Worm (Caenorhabditis elegans): ENCODE data around the gene irld-39.

irld-39 gene

DNA sequence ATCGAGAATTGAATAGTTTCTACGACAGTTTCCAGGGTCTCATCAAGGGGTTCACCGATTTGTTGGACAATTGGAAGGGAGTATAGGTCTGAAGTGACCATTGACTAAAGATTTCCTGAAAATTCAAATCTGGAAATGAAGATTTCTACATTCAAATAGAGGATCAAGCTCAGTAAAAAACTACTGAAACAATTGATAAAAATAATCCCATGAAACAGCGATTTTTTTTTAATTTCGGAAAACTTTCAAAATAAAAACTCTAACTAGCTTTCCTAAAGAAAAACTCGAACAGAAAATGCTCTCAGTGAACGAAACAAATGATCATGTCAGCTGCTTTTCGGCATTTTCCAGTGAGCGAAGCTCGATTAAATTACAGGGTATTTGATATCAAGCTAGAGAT, 11.4 kb upstream of the irld-39 start, which contains the start of gene srv-11:
Gene srv-11 (minus strand): TSS at position 101 of the 400 bp plus-strand sequence.
- TF ChIP-seq fos-1 (tag; optimal IDR thresholded peaks at IDR 0.05): no peak
- no peak for TF ChIP-seq nhr-11 (tag; optimal IDR thresholded peaks at IDR 0.05)
- TF ChIP-seq fkh-2 (tag; optimal IDR thresholded peaks at IDR 0.05): no peak

DNA sequence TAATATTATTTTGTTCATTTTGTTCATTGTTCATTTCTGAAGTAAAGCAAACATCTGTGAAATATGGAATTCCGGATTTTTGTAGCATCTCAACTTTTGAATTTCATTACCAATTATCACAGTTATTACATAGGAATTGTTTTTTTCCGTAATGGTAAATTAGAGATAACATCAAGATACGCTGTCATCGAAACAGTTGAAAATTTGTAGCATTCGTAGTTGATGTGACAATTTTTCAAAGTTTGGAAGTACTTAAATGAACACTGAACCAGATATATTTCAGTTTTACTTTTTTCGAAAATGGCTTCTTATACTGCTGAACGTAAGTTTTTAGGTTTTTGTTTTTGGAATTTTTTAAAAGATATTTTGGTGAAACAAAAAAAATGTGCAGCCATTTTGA, 7.2 kb upstream of the irld-39 start, which contains the start of gene H25K10.4:
Gene H25K10.4 (plus strand): TSS at position 301 of the 400 bp plus-strand sequence.
- no peak for TF ChIP-seq zag-1 (tag; optimal IDR thresholded peaks at IDR 0.05)
- no peak for TF ChIP-seq egl-27 (tag; optimal IDR thresholded peaks at IDR 0.05)
- TF ChIP-seq nhr-11 (tag; optimal IDR thresholded peaks at IDR 0.05): no peak
- TF ChIP-seq nhr-237 (tag; optimal IDR thresholded peaks at IDR 0.05): no peak
- no peak for TF ChIP-seq ztf-11 (tag; optimal IDR thresholded peaks at IDR 0.05)
- no peak for TF ChIP-seq ceh-82 (tag; optimal IDR thresholded peaks at IDR 0.05)
- no peak for TF ChIP-seq unc-39 (tag; optimal IDR thresholded peaks at IDR 0.05)
- no peak for TF ChIP-seq daf-12 (tag; optimal IDR thresholded peaks at IDR 0.05)
- no peak for TF ChIP-seq fos-1 (tag; optimal IDR thresholded peaks at IDR 0.05)
- TF ChIP-seq ceh-16 (tag; optimal IDR thresholded peaks at IDR 0.05): no peak
- TF ChIP-seq nhr-12 (tag; optimal IDR thresholded peaks at IDR 0.05): no peak
- TF ChIP-seq nhr-76 (tag; optimal IDR thresholded peaks at IDR 0.05): no peak
- TF ChIP-seq nhr-43 (tag; optimal IDR thresholded peaks at IDR 0.05; ENCODE audit: poor library complexity, severe bottlenecking): no peak
- TF ChIP-seq tbx-2 (tag; optimal IDR thresholded peaks at IDR 0.05): no peak
- TF ChIP-seq pha-4 (tag; optimal IDR thresholded peaks at IDR 0.05): no peak
- TF ChIP-seq pqm-1 (tag; optimal IDR thresholded peaks at IDR 0.05): no peak
- TF ChIP-seq elt-1 (tag; optimal IDR thresholded peaks at IDR 0.05): no peak

DNA sequence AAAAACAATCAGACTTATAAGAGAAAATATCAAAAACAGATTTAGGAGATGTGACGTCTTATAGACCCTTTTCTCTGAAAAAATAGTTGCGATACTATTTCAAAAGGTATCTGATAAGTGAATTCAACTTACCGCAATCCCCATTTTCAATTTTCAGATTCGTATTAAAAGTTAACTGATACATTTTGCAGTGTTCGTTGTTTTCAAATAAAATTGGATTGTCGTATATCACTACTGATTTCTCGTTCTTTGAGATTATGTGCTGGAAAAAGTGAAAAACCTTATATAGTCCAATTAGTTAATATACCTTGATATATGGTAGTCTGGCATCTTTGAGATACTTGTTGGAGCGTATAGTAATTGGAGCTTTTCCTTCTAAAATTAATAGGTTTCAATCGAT, 2.5 kb upstream of the irld-39 start:
- TF ChIP-seq nhr-11 (tag; optimal IDR thresholded peaks at IDR 0.05) (no peak), egl-27 (tag; optimal IDR thresholded peaks at IDR 0.05) (no peak), nhr-43 (tag; optimal IDR thresholded peaks at IDR 0.05; ENCODE audit: poor library complexity, severe bottlenecking) (no peak), egl-5 (tag; optimal IDR thresholded peaks at IDR 0.05) (no peak), elt-1 (tag; optimal IDR thresholded peaks at IDR 0.05) (no peak), fkh-2 (tag; optimal IDR thresholded peaks at IDR 0.05) (no peak), nhr-67 (tag; optimal IDR thresholded peaks at IDR 0.05) (no peak), sea-2 (GFP tag; optimal IDR thresholded peaks at IDR 0.05) (no peak), aly-2 (tag; optimal IDR thresholded peaks at IDR 0.05) (no peak), pha-4 (tag; optimal IDR thresholded peaks at IDR 0.05) (no peak), lin-39 (tag; optimal IDR thresholded peaks at IDR 0.05) (no peak), fos-1 (tag; optimal IDR thresholded peaks at IDR 0.05) (no peak), ceh-28 (tag; optimal IDR thresholded peaks at IDR 0.05) (no peak), snpc-4 (tag; optimal IDR thresholded peaks at IDR 0.05) (no peak), tbx-2 (tag; optimal IDR thresholded peaks at IDR 0.05) (no peak), ama-1 (optimal IDR thresholded peaks at IDR 0.05) (no peak), nhr-77 (tag; optimal IDR thresholded peaks at IDR 0.05) (no peak), pqm-1 (tag; optimal IDR thresholded peaks at IDR 0.05) (no peak)

- TF ChIP-seq daf-12 (tag; optimal IDR thresholded peaks at IDR 0.05) (no peak), nhr-23 (tag; optimal IDR thresholded peaks at IDR 0.05) (no peak)
Observed at ce11 chrIV:16236827-16237226, 3.9 kb downstream of the irld-39 start.

DNA sequence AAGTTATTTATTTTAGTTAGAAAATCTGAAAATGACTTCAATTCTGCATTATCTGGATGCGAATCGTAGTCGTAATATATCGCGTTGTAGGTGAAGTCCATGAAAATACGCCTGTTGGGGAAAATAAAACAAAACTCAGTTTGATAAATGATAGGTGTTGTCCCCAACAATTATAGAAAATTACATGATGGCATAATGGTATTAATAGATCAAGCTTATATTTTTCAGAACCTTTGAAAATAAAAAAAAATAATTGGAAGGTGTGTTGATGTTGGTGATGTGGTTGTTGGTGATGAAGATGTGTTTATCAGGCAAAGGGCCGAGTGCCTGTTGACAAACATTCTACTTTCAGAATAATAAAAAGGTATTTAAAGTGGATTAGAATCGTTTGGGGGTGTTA, 5.6 kb downstream of the irld-39 start, which contains the start of gene srw-61:
Gene srw-61 (minus strand): TSS at position 101 of the 400 bp plus-strand sequence.
- TF ChIP-seq hmg-11 (tag; optimal IDR thresholded peaks at IDR 0.05) (no peak), ceh-9 (tag; optimal IDR thresholded peaks at IDR 0.05) (no peak), lin-39 (tag; optimal IDR thresholded peaks at IDR 0.05) (no peak), nhr-76 (tag; optimal IDR thresholded peaks at IDR 0.05) (no peak), nhr-11 (tag; optimal IDR thresholded peaks at IDR 0.05) (no peak), nhr-28 (tag; optimal IDR thresholded peaks at IDR 0.05) (no peak), egl-5 (tag; optimal IDR thresholded peaks at IDR 0.05) (no peak), mdl-1 (tag; optimal IDR thresholded peaks at IDR 0.05) (no peak), sea-2 (GFP tag; optimal IDR thresholded peaks at IDR 0.05) (no peak), nfya-1 (tag; optimal IDR thresholded peaks at IDR 0.05; ENCODE audit: insufficient read depth) (no peak)

- TF ChIP-seq ceh-28 (tag; optimal IDR thresholded peaks at IDR 0.05): no peak
- no peak for TF ChIP-seq pqm-1 (tag; optimal IDR thresholded peaks at IDR 0.05)
- TF ChIP-seq nhr-43 (tag; optimal IDR thresholded peaks at IDR 0.05; ENCODE audit: poor library complexity, severe bottlenecking): no peak
- no peak for TF ChIP-seq unc-39 (tag; optimal IDR thresholded peaks at IDR 0.05)
- TF ChIP-seq nhr-12 (tag; optimal IDR thresholded peaks at IDR 0.05): no peak
- no peak for TF ChIP-seq eor-1 (tag; optimal IDR thresholded peaks at IDR 0.05)
- no peak for TF ChIP-seq nhr-23 (tag; optimal IDR thresholded peaks at IDR 0.05)
- no peak for TF ChIP-seq elt-1 (tag; optimal IDR thresholded peaks at IDR 0.05)
- TF ChIP-seq jun-1 (tag; optimal IDR thresholded peaks at IDR 0.05): no peak
- no peak for TF ChIP-seq fos-1 (tag; optimal IDR thresholded peaks at IDR 0.05)
- no peak for TF ChIP-seq ceh-82 (tag; optimal IDR thresholded peaks at IDR 0.05)
- no peak for TF ChIP-seq egl-5 (tag; optimal IDR thresholded peaks at IDR 0.05)
- TF ChIP-seq elt-2 (tag; optimal IDR thresholded peaks at IDR 0.05): no peak
- no peak for TF ChIP-seq ceh-16 (tag; optimal IDR thresholded peaks at IDR 0.05)
- TF ChIP-seq ama-1 (optimal IDR thresholded peaks at IDR 0.05): no peak
- no peak for TF ChIP-seq lin-39 (tag; optimal IDR thresholded peaks at IDR 0.05)
- no peak for TF ChIP-seq ztf-4 (tag; optimal IDR thresholded peaks at IDR 0.05)
Observed at ce11 chrIV:16247131-16247530, 14.2 kb downstream of the irld-39 start, which contains the start of gene F38C2.1. F38C2.1 (plus strand) TSS chrIV:16247431.

Measured in whole organism, L3 larva.